Fruit fly (Drosophila melanogaster) ovary, adult (tissue): Measurements from ENCODE around the gene CG6833.

ENCODE experiments used
- CG17801 ChIP-seq: fragments of 200-800 bp; optimal IDR thresholded peaks from 2 replicates; lab custom pipeline; 2019; ENCODE audit warnings: missing biosample characterization, mild to moderate bottlenecking, missing genetic modification characterization, moderate library complexity; ENCODE audit not compliant: partially characterized antibody

Gene CG6833

DNA sequence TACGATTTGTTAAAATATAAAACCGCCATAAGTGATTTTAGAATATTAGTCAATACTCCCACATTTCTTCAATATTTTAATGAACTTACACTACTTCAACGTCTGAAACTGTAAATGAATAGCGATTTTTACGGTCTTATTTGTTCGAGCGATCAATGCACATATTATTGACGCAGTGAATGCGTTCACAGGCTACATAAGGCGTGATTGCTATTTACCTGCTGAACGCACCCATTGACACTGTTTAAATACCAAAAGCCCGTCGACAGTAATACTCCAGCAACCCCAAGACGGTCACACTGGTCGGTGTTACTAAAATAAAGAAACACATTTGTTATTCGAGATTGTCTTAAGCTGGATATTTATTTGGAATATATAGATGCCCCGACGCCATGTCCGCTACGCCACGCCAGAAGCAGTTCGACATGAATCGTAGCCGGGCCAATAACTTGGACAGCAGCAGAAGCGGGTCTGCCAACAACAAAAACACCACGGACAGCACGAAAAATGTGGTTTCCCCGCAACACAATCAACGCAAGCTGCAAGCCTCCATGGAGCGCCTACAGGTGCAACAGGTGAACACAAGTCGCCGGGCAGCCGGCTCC lies at the start of gene CG6833:
Gene CG6833, plus strand, starts transcription at position 263 of the 605 bp plus-strand sequence.
- TF ChIP-seq CG17801, result no peak

DNA sequence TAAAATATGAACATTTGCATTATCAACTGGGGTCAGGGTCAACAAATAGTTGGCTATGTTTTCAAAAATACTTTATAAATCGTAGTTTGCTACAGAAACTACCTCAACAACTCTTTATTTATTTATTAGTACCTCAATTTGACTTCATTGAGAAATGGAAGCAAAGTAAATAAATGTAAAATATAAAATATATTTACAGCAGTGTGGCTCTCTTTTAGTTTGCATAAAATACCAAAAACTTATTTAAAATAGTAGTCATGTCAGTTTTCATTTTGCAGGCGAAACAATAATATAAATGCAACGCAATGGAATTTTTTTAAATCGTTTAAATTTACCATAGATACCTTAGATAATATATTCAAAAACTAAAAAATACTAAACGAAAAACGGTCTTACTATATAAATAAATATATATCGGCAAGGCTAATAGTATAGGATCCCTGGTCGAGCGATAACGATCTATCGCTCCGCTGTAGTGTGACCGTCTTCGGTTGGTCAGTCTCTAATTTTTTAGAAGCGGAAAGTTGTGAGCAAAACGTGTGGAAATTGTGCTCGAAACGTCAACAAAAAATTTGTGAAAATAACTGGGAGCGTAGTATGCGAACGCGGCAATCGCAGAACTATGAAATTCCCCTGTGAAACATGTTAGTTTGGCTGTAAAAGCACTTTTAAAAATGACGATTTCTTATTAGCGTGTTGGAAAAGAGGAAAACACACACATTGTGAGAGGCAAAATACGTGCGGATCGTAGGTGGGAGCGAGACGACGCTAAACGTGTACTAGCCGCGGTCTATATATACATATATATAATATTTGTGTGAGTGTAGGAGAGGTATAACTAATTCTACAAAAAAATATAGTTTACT lies 49.1 kb upstream of the CG6833 start, which contains the start of the genes Nprl3 and upSET:
Gene Nprl3, minus strand, starts transcription at position 223 of the 866 bp plus-strand sequence.
Gene upSET, plus strand, starts transcription at position 470 of the 866 bp plus-strand sequence.
- no peak for TF ChIP-seq CG17801

DNA sequence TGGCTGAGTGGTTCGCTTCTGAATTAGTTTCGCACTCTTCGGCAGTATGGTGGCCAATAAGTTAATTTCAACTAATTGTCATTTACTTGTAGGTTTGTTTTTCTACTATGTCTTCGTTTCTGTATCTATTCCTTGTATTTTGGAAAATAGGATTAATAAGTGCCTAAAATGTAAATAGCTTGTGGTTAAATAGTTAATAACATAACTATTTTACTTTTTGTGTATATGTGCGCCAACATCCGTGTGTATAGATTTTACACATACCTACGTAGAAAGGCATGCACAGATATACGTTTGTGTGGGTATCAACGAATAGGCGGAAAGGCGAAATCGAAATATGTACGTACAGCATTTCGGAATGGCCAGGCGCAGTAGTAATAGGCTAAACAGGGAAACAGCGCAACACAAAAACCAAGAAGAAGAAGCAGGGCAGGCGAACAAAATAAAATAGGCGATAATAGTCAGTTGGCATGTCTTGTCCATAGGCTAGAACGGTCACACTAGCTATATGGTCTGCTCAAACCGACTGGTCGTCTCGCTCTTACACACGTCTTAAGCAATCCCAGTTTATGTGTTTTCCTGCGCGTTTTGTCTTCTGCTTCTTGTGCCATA lies 48.4 kb upstream of the CG6833 start:
- no peak for TF ChIP-seq CG17801

DNA sequence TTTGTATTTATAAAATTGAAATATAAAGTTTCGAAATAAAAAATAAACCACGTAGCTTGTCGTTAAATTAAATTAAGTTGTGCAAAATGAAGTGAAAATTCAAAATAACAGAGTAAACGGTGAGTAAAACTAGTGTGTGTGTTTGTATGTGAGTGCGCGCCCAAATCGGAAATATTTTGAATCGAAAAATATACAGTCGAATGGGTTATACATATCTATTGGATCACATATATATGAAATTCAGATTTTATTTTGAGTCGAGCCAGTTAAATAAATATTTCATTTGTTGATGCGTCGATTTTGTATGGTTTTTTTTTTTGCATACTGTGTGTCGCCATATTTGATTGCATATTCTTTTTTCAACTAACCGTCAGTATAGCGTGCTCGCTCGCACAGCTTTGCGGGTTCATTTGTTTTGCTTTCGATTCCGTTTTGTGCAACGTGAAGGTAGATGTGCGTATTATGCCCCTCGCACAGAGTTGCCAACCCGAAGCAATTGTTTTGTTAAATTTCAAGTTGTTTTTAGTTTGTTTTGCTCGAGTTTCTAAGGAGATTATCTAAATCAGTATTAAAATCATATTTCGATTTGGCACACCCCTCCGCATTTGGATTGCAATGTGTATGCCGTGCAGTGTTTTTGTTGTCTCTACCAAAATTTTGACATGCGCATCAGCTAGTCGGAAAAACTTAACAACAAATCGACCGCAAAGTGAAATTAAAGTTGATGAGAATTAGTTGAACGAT lies 47.5 kb upstream of the CG6833 start:
- no peak for TF ChIP-seq CG17801

DNA sequence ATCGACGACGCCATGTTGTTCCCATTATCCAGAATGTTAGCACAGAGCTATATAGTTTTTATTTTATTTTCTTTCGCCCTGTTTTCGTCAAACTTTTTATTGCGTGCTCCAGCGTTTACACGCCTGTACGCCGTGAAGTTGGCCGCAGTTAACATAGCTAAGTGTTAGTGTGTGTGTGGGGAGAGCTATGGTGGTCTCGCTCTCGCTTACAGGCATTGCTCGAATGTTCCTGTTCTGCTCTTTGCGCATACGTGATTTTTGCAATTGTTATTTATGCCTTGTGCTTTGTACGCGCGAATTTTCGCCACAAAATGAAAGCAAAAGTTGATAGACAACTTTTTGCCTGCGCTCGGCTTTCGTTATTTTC lies 47.0 kb upstream of the CG6833 start:
- TF ChIP-seq CG17801, result no peak

DNA sequence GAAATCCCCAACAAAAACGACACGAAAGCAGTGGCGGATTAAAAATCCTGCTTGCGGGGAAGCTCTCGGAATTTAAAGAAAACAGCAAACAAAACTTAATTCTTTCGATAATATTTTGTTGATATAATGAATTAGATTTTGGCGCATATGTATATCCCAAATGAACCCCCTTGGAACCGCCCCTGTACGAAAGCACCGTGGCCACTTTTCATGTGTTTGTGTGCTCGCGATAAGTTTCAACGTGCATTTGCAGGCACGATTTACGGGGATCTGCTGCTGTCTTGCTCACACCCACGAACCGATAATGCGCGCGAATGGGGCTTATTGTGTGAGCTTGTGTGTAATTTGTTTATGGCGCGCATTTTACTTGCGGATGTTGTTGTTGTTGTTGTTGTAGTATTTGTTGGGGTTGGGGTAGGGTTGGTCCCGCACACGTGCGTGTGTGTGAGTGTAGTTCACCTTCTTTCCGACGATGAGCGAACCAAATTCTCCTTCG lies 46.0 kb upstream of the CG6833 start:
- peak; percentile 95 for TF ChIP-seq CG17801

DNA sequence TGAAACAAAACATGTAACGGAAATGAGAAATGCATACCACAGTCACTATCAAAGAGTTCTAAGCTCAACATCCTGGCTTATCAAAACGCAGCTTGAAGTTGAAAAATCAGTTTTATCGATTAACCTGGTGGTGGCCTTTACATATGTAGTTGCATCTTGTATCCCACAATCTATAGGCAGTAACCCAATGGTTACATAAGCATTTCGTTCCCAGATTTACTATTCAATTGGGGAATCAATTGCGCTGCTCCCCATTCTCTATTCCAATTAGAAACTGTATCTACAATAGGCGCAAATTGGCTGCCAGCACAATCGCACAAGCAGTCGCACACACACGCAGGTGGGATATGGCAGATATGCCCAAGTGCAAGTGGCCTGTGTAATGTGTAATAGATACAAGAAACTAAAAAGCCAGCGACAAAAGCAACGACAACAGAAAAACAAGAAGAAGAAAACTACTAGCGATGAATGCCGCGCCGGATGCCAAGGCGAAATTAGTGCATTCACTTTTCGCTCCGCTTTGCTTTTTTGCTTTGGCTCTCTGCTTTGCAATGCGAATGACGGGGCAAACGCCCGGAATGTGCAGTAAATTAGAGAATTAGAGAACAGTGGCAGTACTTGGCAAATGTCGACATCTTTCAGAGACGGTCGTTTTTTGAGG lies 45.2 kb upstream of the CG6833 start:
- peak; percentile 28 for TF ChIP-seq CG17801

DNA sequence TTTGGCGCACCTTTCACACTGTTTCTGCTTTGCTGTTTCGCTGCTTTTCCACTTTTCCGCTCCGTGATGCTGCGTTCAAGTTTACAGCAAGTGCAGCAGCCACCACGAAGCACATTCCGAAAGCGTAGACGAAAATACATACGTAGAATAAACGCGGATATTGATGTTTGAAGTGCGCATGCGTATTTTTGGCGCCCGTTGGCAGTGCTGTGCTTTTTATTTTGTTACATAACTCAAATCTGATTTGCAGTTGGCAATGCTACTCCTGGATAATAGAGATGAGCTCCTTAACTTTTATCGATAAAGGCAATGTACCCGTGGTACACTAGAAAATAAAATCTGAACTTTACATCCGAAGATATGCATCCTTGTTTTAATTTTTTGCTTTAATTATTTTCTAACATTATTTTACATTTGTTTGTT lies 44.3 kb upstream of the CG6833 start:
- TF ChIP-seq CG17801, result peak; percentile 42

DNA sequence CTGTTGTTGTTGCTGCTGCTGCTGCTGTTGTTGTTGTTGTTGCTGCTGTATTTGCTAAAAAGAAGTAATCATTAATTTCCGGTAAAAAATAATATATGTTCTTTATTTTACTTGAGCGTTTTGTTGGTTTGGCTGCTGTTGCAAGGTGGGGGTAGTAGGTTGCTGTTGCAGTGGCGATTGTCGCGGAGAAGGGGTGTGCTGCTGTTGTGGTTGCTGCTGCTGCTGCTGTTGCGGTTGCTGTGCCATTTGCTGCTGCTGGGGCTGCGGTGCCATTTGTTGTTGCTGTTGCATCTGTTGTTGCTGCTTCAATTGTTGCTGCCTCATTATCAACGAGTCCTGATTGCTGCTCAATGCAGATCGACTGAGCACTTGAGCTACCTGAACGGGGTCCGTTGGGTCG lies 25.3 kb upstream of the CG6833 start:
- TF ChIP-seq CG17801, result no peak

DNA sequence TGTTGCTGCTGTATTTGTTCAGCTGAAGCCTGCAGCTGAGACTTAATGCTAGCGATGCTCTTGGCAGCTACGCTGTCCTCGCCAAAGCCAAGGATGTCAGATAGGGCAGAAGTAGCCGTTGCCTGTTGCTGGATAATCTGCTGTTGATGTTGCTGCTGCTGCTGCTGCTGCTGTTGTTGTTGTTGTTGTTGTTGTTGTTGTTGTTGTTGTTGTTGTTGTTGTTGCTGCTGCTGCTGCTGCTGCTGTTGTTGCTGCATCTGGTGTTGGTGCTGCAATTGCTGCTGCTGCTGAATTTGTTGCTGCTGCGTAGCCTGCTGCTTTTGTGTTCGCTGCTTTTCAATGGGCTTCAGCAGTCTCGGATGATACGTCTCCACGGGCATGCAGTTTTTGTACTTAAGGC lies 23.5 kb upstream of the CG6833 start:
- TF ChIP-seq CG17801, result no peak

DNA sequence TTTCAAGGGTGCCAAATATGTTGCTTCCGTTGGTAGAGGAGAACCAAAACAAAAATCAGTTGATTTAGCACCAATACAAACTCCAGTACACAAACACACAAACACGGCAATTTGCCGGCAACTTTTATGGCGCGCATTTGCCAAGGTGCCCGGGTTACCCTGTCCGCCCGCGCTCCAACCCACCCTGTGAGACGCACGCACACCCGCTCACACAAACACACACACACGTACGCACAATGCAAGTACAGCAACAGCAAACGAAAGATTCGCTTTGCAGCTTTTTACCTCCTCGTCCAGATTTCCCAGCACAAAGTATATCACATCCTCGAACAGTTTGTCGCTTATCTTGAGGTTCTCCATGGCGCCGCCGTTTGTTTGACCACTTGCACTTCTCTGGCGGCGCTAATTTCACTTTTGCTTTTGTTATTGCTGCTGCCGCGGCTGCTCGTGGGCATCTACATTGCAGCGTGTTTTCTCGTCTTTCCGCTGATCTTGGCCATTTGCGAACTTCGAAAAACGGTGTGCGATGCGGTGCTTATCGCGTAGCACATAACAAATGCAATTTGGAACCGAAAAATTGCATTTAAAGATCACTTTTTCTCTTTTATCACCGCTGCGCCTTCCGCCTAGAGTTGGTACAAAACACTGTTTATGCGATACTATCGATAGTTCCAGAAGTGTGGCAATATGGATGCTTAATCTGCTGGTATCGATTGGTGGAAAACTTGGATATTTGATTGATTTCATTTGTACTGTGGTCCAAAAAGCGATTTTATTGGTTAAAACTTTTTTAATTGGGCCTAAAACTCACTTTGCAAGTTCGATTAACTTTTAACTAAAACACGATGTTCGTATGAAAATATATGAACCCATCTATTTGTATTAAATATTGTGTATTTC lies 22.3 kb upstream of the CG6833 start, which contains the start of gene Ptip:
Gene Ptip, minus strand, starts transcription at position 637 of the 900 bp plus-strand sequence.
- peak; percentile 11 for TF ChIP-seq CG17801

DNA sequence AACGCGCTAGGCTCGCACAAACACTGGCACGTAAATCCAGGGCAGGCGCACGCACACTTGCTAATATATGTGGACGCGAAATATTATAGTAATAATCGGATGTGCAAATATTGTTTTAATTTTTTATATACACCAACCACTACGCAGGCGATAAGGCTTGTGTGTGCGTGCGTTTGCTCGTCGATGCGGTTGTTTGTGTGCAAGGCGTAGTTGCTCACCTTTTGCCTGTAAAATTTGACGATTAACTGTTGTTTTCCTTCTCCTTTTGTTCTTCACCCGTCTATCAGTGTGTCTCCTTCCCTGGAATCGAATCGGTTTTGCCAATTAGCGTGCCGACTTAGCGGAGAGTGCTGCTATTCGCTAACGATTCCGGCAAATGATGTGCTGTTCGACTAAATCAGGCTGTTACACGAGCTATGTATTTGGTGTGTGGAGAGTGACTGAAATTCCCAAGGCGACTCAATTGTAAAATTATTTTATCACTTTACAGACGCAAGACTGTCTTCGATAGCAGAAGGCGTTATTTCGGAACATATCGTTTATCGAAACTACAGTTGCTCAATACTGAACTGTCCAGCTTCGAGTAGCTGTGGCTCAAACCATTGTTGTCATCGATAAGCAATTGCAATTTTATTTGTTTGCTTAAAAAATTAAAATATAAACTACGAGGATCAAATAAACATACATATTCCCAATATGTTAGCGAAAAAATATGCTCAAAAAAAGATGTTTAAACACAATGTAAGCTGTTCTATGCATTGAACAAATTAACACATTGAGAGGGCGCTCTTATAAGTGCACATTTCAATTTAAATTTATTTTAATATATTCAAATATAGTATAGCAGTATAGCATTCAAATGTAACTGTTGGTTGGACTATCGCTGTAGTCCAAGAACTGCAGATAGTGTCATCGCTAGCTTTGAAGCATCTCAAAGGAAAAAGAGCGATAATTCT lies 19.6 kb upstream of the CG6833 start, which contains the start of the genes CG6650 and endos:
Gene CG6650, plus strand, starts transcription at position 280 of the 956 bp plus-strand sequence.
Gene endos, minus strand, starts transcription at position 536 of the 956 bp plus-strand sequence.
- peak; percentile 3 for TF ChIP-seq CG17801

DNA sequence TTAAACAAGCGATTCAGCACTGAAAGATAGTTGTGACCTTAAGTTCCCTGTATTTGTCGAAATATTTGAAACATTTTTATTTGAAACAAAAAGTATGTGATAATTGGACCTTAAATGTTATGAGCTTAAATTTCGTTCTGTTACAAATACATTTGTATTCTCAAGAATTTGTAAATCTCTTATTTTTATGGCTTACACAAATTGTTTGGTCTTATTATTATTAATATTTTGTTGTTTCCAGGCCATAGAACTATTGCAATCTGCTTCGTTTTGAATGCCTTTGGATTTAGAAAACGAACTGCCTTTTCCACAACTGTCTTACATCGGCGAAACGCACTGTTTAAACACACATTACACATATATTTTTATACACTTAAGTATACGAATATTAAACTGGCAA lies 16.5 kb upstream of the CG6833 start, which contains the start of gene CG6661:
Gene CG6661, plus strand, starts transcription at position 301 of the 400 bp plus-strand sequence.
- no peak for TF ChIP-seq CG17801
